Worm (Caenorhabditis elegans): ENCODE measurements around the gene cpt-3.

- TF ChIP-seq dao-5 (tag; optimal IDR thresholded peaks at IDR 0.05) = no peak
- TF ChIP-seq him-1 (tag; optimal IDR thresholded peaks at IDR 0.05) = no peak
These were observed 22.6 kb upstream of the cpt-3 start for ce11 chrIII:2060068-2060467.
